Worm (Caenorhabditis elegans): ENCODE results near the gene col-168.

col-168 gene

ce11 chrX:6365715-6366114, 39.5 kb downstream of the col-168 start, which contains the start of gene C03B1.3:
Gene C03B1.3 (plus strand): TSS chrX:6366015.
- TF ChIP-seq nhr-12 (tag; optimal IDR thresholded peaks at IDR 0.05) (no peak), ham-2 (GFP tag; optimal IDR thresholded peaks at IDR 0.05) (no peak), ces-1 (GFP tag; optimal IDR thresholded peaks at IDR 0.05) (no peak), snpc-4 (tag; optimal IDR thresholded peaks at IDR 0.05) (no peak), elt-3 (tag; optimal IDR thresholded peaks at IDR 0.05) (no peak), pha-4 (tag; optimal IDR thresholded peaks at IDR 0.05) (no peak), nhr-237 (tag; optimal IDR thresholded peaks at IDR 0.05) (no peak), mab-5 (tag; optimal IDR thresholded peaks at IDR 0.05) (no peak), ceh-39 (tag; optimal IDR thresholded peaks at IDR 0.05) (no peak), unc-62 (GFP tag; optimal IDR thresholded peaks at IDR 0.05) (no peak), nhr-2 (tag; optimal IDR thresholded peaks at IDR 0.05) (no peak), cnd-1 (tag; optimal IDR thresholded peaks at IDR 0.05) (no peak), lsy-2 (tag; optimal IDR thresholded peaks at IDR 0.05) (no peak), nhr-28 (tag; optimal IDR thresholded peaks at IDR 0.05) (no peak), hlh-1 (tag; optimal IDR thresholded peaks at IDR 0.05) (no peak), lin-32 (GFP tag; optimal IDR thresholded peaks at IDR 0.05) (no peak)

ce11 chrX:6369717-6370116, 43.5 kb downstream of the col-168 start, which contains the start of gene C03B1.2:
Gene C03B1.2 (plus strand): TSS chrX:6370017.
- TF ChIP-seq nhr-28 (tag; optimal IDR thresholded peaks at IDR 0.05) = no peak

- TF ChIP-seq nhr-2 (tag; optimal IDR thresholded peaks at IDR 0.05) = peak; percentile 66
- TF ChIP-seq nhr-237 (tag; optimal IDR thresholded peaks at IDR 0.05) = peak; percentile 20
- TF ChIP-seq ces-1 (GFP tag; optimal IDR thresholded peaks at IDR 0.05) = no peak
- TF ChIP-seq snpc-4 (tag; optimal IDR thresholded peaks at IDR 0.05) = no peak
- TF ChIP-seq mep-1 (tag; optimal IDR thresholded peaks at IDR 0.05) = peak; percentile 11
- TF ChIP-seq elt-3 (tag; optimal IDR thresholded peaks at IDR 0.05) = no peak
- no peak for TF ChIP-seq blmp-1 (tag; optimal IDR thresholded peaks at IDR 0.05)
- TF ChIP-seq flh-1 (GFP tag; optimal IDR thresholded peaks at IDR 0.05) = peak; percentile 43
- TF ChIP-seq M03D4.4 (tag; optimal IDR thresholded peaks at IDR 0.05) = peak; percentile 83
- TF ChIP-seq ham-2 (GFP tag; optimal IDR thresholded peaks at IDR 0.05) = peak; percentile 47
- peak; percentile 68 for TF ChIP-seq cnd-1 (tag; optimal IDR thresholded peaks at IDR 0.05)
- TF ChIP-seq drap-1 (GFP tag; optimal IDR thresholded peaks at IDR 0.05) = peak; percentile 79
- peak; percentile 71 for TF ChIP-seq bed-3 (GFP tag; optimal IDR thresholded peaks at IDR 0.05)
- no peak for TF ChIP-seq nhr-28 (tag; optimal IDR thresholded peaks at IDR 0.05)
- peak; percentile 84 for TF ChIP-seq ceh-83 (GFP tag; optimal IDR thresholded peaks at IDR 0.05)
- TF ChIP-seq mls-2 (tag; optimal IDR thresholded peaks at IDR 0.05) = peak; percentile 77
- TF ChIP-seq lin-13 (tag; optimal IDR thresholded peaks at IDR 0.05) = no peak
- TF ChIP-seq tbx-8 (GFP tag; optimal IDR thresholded peaks at IDR 0.05) = peak; percentile 79
- no peak for TF ChIP-seq pha-4 (tag; optimal IDR thresholded peaks at IDR 0.05)
- TF ChIP-seq unc-62 (GFP tag; optimal IDR thresholded peaks at IDR 0.05) = no peak
- TF ChIP-seq sem-2 (GFP tag; optimal IDR thresholded peaks at IDR 0.05) = peak; percentile 71
- no peak for TF ChIP-seq elt-1 (tag; optimal IDR thresholded peaks at IDR 0.05; ENCODE audit: borderline replicate concordance, insufficient read depth)
- TF ChIP-seq sptf-1 (tag; optimal IDR thresholded peaks at IDR 0.05) = peak; percentile 88
- TF ChIP-seq hlh-1 (tag; optimal IDR thresholded peaks at IDR 0.05) = peak; percentile 46
- TF ChIP-seq unc-39 (tag; optimal IDR thresholded peaks at IDR 0.05) = no peak
- peak; percentile 58 for TF ChIP-seq ceh-43 (GFP tag; optimal IDR thresholded peaks at IDR 0.05)
- TF ChIP-seq ztf-11 (tag; optimal IDR thresholded peaks at IDR 0.05) = no peak
- TF ChIP-seq lsy-2 (tag; optimal IDR thresholded peaks at IDR 0.05) = no peak
- peak; percentile 37 for TF ChIP-seq lin-32 (GFP tag; optimal IDR thresholded peaks at IDR 0.05)
- TF ChIP-seq nhr-12 (tag; optimal IDR thresholded peaks at IDR 0.05) = no peak
- TF ChIP-seq unc-120 (tag; optimal IDR thresholded peaks at IDR 0.05; ENCODE audit: poor library complexity, severe bottlenecking) = peak; percentile 59
- peak; percentile 22 for TF ChIP-seq mab-5 (tag; optimal IDR thresholded peaks at IDR 0.05)
- peak; percentile 76 for TF ChIP-seq zip-8 (tag; optimal IDR thresholded peaks at IDR 0.05)
- TF ChIP-seq nhr-76 (tag; optimal IDR thresholded peaks at IDR 0.05) = no peak
- no peak for TF ChIP-seq ceh-39 (tag; optimal IDR thresholded peaks at IDR 0.05)
Measured at ce11 chrX:6371192-6372116, 45.3 kb downstream of the col-168 start.
